Worm (Caenorhabditis elegans): ENCODE data around the gene F23F1.2.
A peak's percentile ranks its signal among the peaks of the same experiment; 100 is the strongest.

The F23F1.2 gene

DNA sequence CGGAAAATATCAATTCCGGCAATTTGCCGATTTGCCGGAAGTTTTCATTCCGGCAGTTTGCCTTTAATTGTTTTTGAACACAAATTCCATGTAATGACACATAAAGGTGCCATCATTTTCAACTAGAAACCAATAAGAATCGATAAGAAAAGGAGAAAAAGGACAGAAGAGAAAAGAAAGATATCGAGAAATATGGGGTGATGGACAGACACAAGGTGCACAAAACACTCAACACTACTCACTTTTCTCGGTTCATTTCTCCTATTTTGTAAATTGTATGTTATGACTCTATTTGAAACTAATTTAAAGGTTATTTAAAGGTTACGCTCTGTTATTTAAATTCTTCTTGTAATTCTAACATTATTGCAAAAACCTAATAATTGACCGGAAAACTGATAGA is 16.9 kb downstream of the F23F1.2 start:
- TF ChIP-seq hmbx-1 (tag; optimal IDR thresholded peaks at IDR 0.05) (peak; percentile 37), hmg-4 (GFP tag; optimal IDR thresholded peaks at IDR 0.05) (no peak)

ce11 chrII:51352-51751 is 17.3 kb downstream of the F23F1.2 start, which contains the start of gene sptl-1:
sptl-1 (plus strand) TSS chrII:51652.
- TF ChIP-seq hmg-4 (GFP tag; optimal IDR thresholded peaks at IDR 0.05) (no peak), scrt-1 (GFP tag; IDR thresholded peaks at IDR 0.05) (no peak), F13C5.2 (tag; optimal IDR thresholded peaks at IDR 0.05) (no peak), hnd-1 (tag; optimal IDR thresholded peaks at IDR 0.05) (no peak)

DNA sequence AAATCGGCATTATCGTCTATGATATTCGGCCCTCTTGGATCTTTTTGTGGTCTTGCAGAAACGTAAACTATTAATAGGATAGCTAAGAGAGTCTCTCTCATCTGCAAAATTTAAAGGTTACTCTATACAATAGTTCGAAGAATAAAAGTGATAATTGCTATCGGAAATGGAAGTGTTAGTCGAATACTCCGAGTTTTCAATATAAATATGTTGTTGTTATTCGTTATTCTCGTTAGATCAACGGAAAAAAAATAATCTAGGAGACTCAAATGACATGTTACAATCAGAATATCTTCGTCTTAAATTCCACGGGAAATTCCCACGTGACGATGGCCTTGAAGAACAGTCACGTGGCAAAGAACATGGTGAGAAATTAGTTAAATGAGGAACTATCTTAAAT is 21.2 kb downstream of the F23F1.2 start, which contains the start of gene tre-5:
Gene tre-5 (minus strand): TSS at position 101 of the 400 bp plus-strand sequence.
- TF ChIP-seq ets-7 (tag; optimal IDR thresholded peaks at IDR 0.05) (no peak), hmbx-1 (tag; optimal IDR thresholded peaks at IDR 0.05) (no peak), tra-4 (tag; optimal IDR thresholded peaks at IDR 0.05) (no peak), hmg-4 (GFP tag; optimal IDR thresholded peaks at IDR 0.05) (no peak), hnd-1 (tag; optimal IDR thresholded peaks at IDR 0.05) (no peak), B0310.2 (tag; optimal IDR thresholded peaks at IDR 0.05) (no peak), F13C5.2 (tag; optimal IDR thresholded peaks at IDR 0.05) (no peak), scrt-1 (GFP tag; IDR thresholded peaks at IDR 0.05) (no peak)

DNA sequence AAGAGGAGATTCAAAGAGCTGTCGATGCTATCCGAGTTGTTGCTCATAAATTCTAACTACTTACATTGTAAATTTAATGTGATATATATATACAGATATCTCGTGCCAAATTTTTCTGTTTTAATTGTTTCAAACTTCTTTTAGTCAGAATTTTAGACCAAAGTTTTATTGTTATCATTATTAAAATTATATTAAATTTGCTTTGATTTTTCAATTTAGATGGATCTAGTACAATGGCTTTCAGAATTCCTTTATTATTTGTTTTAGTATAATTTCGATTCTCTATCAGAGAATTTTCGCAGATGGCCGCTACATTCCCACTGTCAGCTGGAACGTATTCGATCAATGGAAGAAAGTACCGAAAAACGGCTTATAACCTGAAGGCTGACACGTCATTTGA is 23.4 kb downstream of the F23F1.2 start, which contains the start of gene ascc-1:
Gene ascc-1 (plus strand): TSS at position 301 of the 400 bp plus-strand sequence.
- TF ChIP-seq tra-4 (tag; optimal IDR thresholded peaks at IDR 0.05) (no peak), pes-1 (GFP tag; IDR thresholded peaks at IDR 0.05) (no peak), ama-1 (optimal IDR thresholded peaks at IDR 0.05) (no peak), ceh-36 (tag; optimal IDR thresholded peaks at IDR 0.05) (no peak)

- TF ChIP-seq hnd-1 (tag; optimal IDR thresholded peaks at IDR 0.05): no peak
- no peak for TF ChIP-seq sea-1 (GFP tag; conservative IDR thresholded peaks at IDR 0.05)
- TF ChIP-seq tra-4 (tag; optimal IDR thresholded peaks at IDR 0.05): no peak
- TF ChIP-seq tbx-37 (GFP tag; conservative IDR thresholded peaks at IDR 0.05): no peak
- no peak for TF ChIP-seq ama-1 (optimal IDR thresholded peaks at IDR 0.05)
- no peak for TF ChIP-seq ceh-36 (tag; optimal IDR thresholded peaks at IDR 0.05)
- TF ChIP-seq ets-7 (tag; optimal IDR thresholded peaks at IDR 0.05): no peak
- TF ChIP-seq flt-1 (GFP tag; IDR thresholded peaks at IDR 0.05): no peak
- TF ChIP-seq aly-1 (tag; optimal IDR thresholded peaks at IDR 0.05): no peak
Measured at ce11 chrII:57873-58272, 23.9 kb downstream of the F23F1.2 start.

ce11 chrII:60049-60448 is 26.0 kb downstream of the F23F1.2 start:
- TF ChIP-seq tra-4 (tag; optimal IDR thresholded peaks at IDR 0.05) (no peak), scrt-1 (GFP tag; IDR thresholded peaks at IDR 0.05) (no peak), flt-1 (GFP tag; IDR thresholded peaks at IDR 0.05) (no peak), ama-1 (optimal IDR thresholded peaks at IDR 0.05) (no peak), tbx-11 (GFP tag; IDR thresholded peaks at IDR 0.05) (no peak), ets-7 (tag; optimal IDR thresholded peaks at IDR 0.05) (no peak), tbx-37 (GFP tag; conservative IDR thresholded peaks at IDR 0.05) (no peak), aly-1 (tag; optimal IDR thresholded peaks at IDR 0.05) (no peak), hmbx-1 (tag; optimal IDR thresholded peaks at IDR 0.05) (no peak), ceh-36 (tag; optimal IDR thresholded peaks at IDR 0.05) (no peak), ceh-13 (GFP tag; optimal IDR thresholded peaks at IDR 0.05) (no peak), B0310.2 (tag; optimal IDR thresholded peaks at IDR 0.05) (no peak)

- no peak for TF ChIP-seq flt-1 (GFP tag; IDR thresholded peaks at IDR 0.05)
- TF ChIP-seq F13C5.2 (tag; optimal IDR thresholded peaks at IDR 0.05): no peak
- no peak for TF ChIP-seq ceh-36 (tag; optimal IDR thresholded peaks at IDR 0.05)
- no peak for TF ChIP-seq ceh-13 (GFP tag; optimal IDR thresholded peaks at IDR 0.05)
- no peak for TF ChIP-seq pes-1 (GFP tag; IDR thresholded peaks at IDR 0.05)
- no peak for TF ChIP-seq hmbx-1 (tag; optimal IDR thresholded peaks at IDR 0.05)
- no peak for TF ChIP-seq hmg-4 (GFP tag; optimal IDR thresholded peaks at IDR 0.05)
- no peak for TF ChIP-seq hnd-1 (tag; optimal IDR thresholded peaks at IDR 0.05)
Measured at ce11 chrII:61013-61412, 27.0 kb downstream of the F23F1.2 start, which contains the start of gene C23H3.2. C23H3.2 (plus strand) TSS chrII:61313.

ce11 chrII:65484-65883 is 31.5 kb downstream of the F23F1.2 start:
- no peak for TF ChIP-seq hnd-1 (tag; optimal IDR thresholded peaks at IDR 0.05)
- no peak for TF ChIP-seq tra-4 (tag; optimal IDR thresholded peaks at IDR 0.05)
- no peak for TF ChIP-seq ceh-36 (tag; optimal IDR thresholded peaks at IDR 0.05)
- no peak for TF ChIP-seq ama-1 (optimal IDR thresholded peaks at IDR 0.05)
- no peak for TF ChIP-seq flt-1 (GFP tag; IDR thresholded peaks at IDR 0.05)

DNA sequence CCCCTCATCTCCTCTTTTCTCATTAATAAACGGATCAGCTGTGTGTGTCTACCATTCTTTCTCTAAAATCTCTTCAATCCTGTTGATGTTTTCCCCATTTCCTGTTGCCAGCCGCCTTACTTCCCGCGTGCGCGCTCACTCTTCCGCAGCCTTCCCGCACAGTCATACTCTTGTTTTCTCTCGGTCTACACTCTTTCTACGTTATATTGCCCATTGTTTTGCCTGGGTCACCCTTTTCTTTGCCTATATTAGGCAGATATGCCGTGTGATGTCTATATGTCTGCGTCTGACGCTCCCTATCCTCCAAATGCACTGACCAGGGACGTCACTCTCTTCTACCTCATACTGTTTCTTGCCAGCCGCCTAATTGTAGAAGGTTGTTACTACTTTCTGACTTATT is 32.3 kb downstream of the F23F1.2 start:
- TF ChIP-seq ceh-36 (tag; optimal IDR thresholded peaks at IDR 0.05) (no peak), scrt-1 (GFP tag; IDR thresholded peaks at IDR 0.05) (no peak), ets-7 (tag; optimal IDR thresholded peaks at IDR 0.05) (peak; percentile 34), pes-1 (GFP tag; IDR thresholded peaks at IDR 0.05) (0 out of 2 replicates have a peak, but pooled peaks have one; percentile 6), sea-1 (GFP tag; conservative IDR thresholded peaks at IDR 0.05) (no peak), B0310.2 (tag; optimal IDR thresholded peaks at IDR 0.05) (peak; percentile 12), ama-1 (optimal IDR thresholded peaks at IDR 0.05) (no peak), F13C5.2 (tag; optimal IDR thresholded peaks at IDR 0.05) (peak; percentile 53), aly-1 (tag; optimal IDR thresholded peaks at IDR 0.05) (peak; percentile 39), hmg-4 (GFP tag; optimal IDR thresholded peaks at IDR 0.05) (peak; percentile 68)

All from whole organism, early embryonic.